Worm (Caenorhabditis elegans): ENCODE data around the gene ufd-3.

ufd-3 gene

DNA sequence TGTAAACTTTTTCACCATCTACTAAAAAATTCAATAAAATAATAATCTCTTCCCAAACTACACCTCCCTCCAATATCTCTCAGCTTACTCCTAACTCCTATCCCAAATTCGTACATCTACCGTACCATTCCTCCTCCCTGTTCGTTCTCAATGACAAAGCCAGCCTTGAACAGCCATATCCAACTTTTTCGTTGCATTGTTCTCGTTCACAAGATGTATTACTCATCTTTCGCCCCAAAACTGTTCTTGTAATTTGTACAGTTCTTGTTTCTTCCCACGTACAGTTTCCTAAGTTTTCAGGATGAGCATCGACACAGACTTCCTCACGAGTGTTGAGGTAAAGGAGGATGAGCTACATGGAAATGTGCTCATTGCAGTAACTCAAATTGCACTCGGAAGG is 14.3 kb downstream of the ufd-3 start, which contains the start of gene egl-43:
TSS of gene egl-43 (plus strand) at position 301 of the 400 bp plus-strand sequence.
- TF ChIP-seq Y116A8C.19 (tag; optimal IDR thresholded peaks at IDR 0.05; ENCODE audit: borderline replicate concordance) (no peak), nhr-47 (tag; optimal IDR thresholded peaks at IDR 0.05) (no peak), elt-3 (tag; optimal IDR thresholded peaks at IDR 0.05) (no peak), mef-2 (tag; optimal IDR thresholded peaks at IDR 0.05) (no peak), nhr-237 (tag; optimal IDR thresholded peaks at IDR 0.05) (no peak), ama-1 (optimal IDR thresholded peaks at IDR 0.05) (no peak), zag-1 (tag; optimal IDR thresholded peaks at IDR 0.05) (no peak), egl-27 (tag; optimal IDR thresholded peaks at IDR 0.05) (no peak), ceh-82 (tag; optimal IDR thresholded peaks at IDR 0.05) (no peak), fkh-4 (tag; optimal IDR thresholded peaks at IDR 0.05; ENCODE audit: borderline replicate concordance) (no peak), ces-1 (GFP tag; optimal IDR thresholded peaks at IDR 0.05) (no peak), nhr-19 (GFP tag; conservative IDR thresholded peaks at IDR 0.05) (no peak), irx-1 (tag; optimal IDR thresholded peaks at IDR 0.05) (no peak), unc-30 (tag; optimal IDR thresholded peaks at IDR 0.05) (no peak), aly-2 (tag; optimal IDR thresholded peaks at IDR 0.05) (no peak), elt-2 (tag; optimal IDR thresholded peaks at IDR 0.05) (no peak)

DNA sequence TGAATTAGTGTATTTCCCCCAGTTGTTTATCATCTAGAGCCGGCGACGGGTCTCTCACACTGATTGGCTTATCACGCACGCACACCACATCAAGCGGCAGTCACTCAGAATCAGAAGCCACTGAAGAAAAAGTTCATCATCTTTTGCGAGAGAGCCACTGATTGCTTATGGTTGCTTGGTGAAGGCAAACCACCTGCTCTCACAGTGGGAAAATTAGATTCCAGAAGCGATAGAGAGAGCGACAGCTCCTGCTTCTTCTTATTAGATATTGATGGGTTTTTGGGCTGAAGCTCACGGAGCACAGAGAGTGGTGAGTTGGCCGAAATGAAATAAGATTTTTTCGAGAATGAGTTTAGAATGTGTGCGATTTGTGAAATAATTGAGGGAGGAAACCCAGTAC is 15.6 kb downstream of the ufd-3 start:
- TF ChIP-seq fkh-8 (tag; optimal IDR thresholded peaks at IDR 0.05) (peak; percentile 36), ceh-90 (tag; optimal IDR thresholded peaks at IDR 0.05) (no peak)

DNA sequence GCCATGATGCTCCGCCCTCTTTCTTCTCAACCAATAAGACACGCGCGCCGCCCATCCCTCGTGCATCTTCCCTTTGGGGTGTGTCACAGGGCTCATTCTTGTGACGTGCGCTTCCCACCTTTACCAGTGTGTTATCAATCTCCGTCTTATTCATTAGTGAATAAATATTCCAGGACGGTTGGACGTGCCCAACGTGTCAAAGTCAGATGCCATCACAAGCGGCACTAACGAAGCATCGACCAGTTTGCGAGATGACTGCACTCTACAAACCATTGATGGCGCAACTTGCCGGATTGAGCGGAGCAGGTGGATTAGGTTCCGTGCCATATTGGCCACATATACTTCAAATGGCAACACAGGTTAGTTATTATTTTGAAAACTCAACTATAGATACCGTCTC is 19.6 kb downstream of the ufd-3 start:
- no peak for TF ChIP-seq egl-13 (tag; optimal IDR thresholded peaks at IDR 0.05)
- no peak for TF ChIP-seq zag-1 (tag; optimal IDR thresholded peaks at IDR 0.05)
- TF ChIP-seq dsc-1 (tag; optimal IDR thresholded peaks at IDR 0.05): no peak
- TF ChIP-seq nhr-237 (tag; optimal IDR thresholded peaks at IDR 0.05): no peak
- TF ChIP-seq ama-1 (optimal IDR thresholded peaks at IDR 0.05): no peak
- TF ChIP-seq unc-86 (tag; optimal IDR thresholded peaks at IDR 0.05): no peak
- TF ChIP-seq blmp-1 (tag; optimal IDR thresholded peaks at IDR 0.05): no peak
- TF ChIP-seq mdl-1 (tag; optimal IDR thresholded peaks at IDR 0.05): no peak
- no peak for TF ChIP-seq elt-3 (tag; optimal IDR thresholded peaks at IDR 0.05)
- TF ChIP-seq nhr-19 (GFP tag; conservative IDR thresholded peaks at IDR 0.05): no peak
- no peak for TF ChIP-seq efl-1 (optimal IDR thresholded peaks at IDR 0.05)
- no peak for TF ChIP-seq efl-1 (GFP tag; optimal IDR thresholded peaks at IDR 0.05 in 1 of 2)
- TF ChIP-seq nhr-85 (tag): no peak
- no peak for TF ChIP-seq xbp-1 (tag; optimal IDR thresholded peaks at IDR 0.05)
- TF ChIP-seq irx-1 (tag; optimal IDR thresholded peaks at IDR 0.05): no peak
- no peak for TF ChIP-seq vab-15 (tag; optimal IDR thresholded peaks at IDR 0.05)
- TF ChIP-seq hlh-17 (GFP tag; optimal IDR thresholded peaks at IDR 0.05; ENCODE audit: borderline replicate concordance): no peak
- TF ChIP-seq nhr-77 (tag; optimal IDR thresholded peaks at IDR 0.05): no peak

DNA sequence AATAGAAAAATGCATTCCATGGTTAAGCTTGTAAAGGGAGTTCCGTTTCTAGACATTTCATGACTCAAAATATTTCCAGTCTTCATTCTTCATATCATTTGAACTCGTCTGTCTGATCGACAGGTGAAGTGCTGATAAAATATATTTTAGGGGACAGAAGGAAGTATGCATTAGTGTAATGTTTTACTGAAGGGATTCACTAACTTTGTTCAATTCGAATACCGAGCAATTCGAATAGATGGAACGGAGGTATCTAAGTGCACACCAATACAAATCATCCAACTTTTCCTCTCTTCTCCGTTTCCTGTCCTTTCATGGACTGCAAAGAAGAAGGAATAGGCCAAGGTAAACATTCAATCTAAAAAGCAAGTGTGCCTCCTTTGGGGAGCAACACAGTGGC is 23.3 kb downstream of the ufd-3 start:
- TF ChIP-seq ztf-4 (tag; optimal IDR thresholded peaks at IDR 0.05): no peak
- no peak for TF ChIP-seq nhr-237 (tag; optimal IDR thresholded peaks at IDR 0.05)
- no peak for TF ChIP-seq C34B4.2 (tag; optimal IDR thresholded peaks at IDR 0.05)
- no peak for TF ChIP-seq C16A3.4 (tag; optimal IDR thresholded peaks at IDR 0.05)
- no peak for TF ChIP-seq ceh-88 (GFP tag; IDR thresholded peaks at IDR 0.05)
- TF ChIP-seq nhr-28 (tag; optimal IDR thresholded peaks at IDR 0.05): no peak
- TF ChIP-seq lin-39 (tag; optimal IDR thresholded peaks at IDR 0.05): no peak
- TF ChIP-seq nhr-19 (GFP tag; conservative IDR thresholded peaks at IDR 0.05): no peak
- no peak for TF ChIP-seq pax-3 (tag; optimal IDR thresholded peaks at IDR 0.05)
- TF ChIP-seq ets-5 (GFP tag; IDR thresholded peaks at IDR 0.05): no peak
- TF ChIP-seq sptf-1 (tag; optimal IDR thresholded peaks at IDR 0.05): no peak
- TF ChIP-seq mep-1 (tag; optimal IDR thresholded peaks at IDR 0.05): no peak
- no peak for TF ChIP-seq nhr-20 (tag; optimal IDR thresholded peaks at IDR 0.05)
